Worm (Caenorhabditis elegans) whole organism, early embryonic: ENCODE data around the gene W06A7.2.
"Not testable (repeated sequence)": the region's sequence is repeated elsewhere in the genome, so short reads cannot be mapped to it uniquely, and the experiment has no call there.

ENCODE experiments used
- B0310.2 ChIP-seq: sonication (generic microtip); optimal IDR thresholded peaks from 2 replicates; lab custom pipeline; 2016; ENCODE audit warnings: mild to moderate bottlenecking, missing genetic modification characterization, missing compliant biosample characterization
- F13C5.2 ChIP-seq: sonication (generic microtip); optimal IDR thresholded peaks from 2 replicates; lab custom pipeline; 2017; ENCODE audit warnings: mild to moderate bottlenecking, missing genetic modification characterization, inconsistent platforms, missing compliant biosample characterization
- aly-1 ChIP-seq: sonication (generic microtip); optimal IDR thresholded peaks from 2 replicates; lab custom pipeline; 2016; ENCODE audit warnings: missing genetic modification characterization, missing compliant biosample characterization
- ama-1 ChIP-seq: fragments of 150-350 bp; optimal IDR thresholded peaks from 2 replicates; lab custom pipeline; 2014
- ceh-13 ChIP-seq: fragments of 200-800 bp; sonication (Bioruptor generic); optimal IDR thresholded peaks from 2 replicates; lab custom pipeline; 2018; ENCODE audit warnings: mild to moderate bottlenecking, missing genetic modification characterization, missing compliant biosample characterization
- ceh-36 ChIP-seq: sonication (generic microtip); optimal IDR thresholded peaks from 2 replicates; lab custom pipeline; 2016; ENCODE audit warnings: missing genetic modification characterization, inconsistent platforms, missing compliant biosample characterization
- ets-7 ChIP-seq: sonication (generic microtip); optimal IDR thresholded peaks from 2 replicates; lab custom pipeline; 2016; ENCODE audit warnings: missing genotype, missing genetic modification characterization, missing compliant biosample characterization
- flt-1 ChIP-seq: fragments of 200-800 bp; sonication (Bioruptor generic); IDR thresholded peaks from 2 replicates; pipeline ENCODE4 v1.3.6; 2022; ENCODE audit warnings: missing genetic modification characterization, missing compliant biosample characterization
- hmbx-1 ChIP-seq: sonication (generic microtip); optimal IDR thresholded peaks from 2 replicates; lab custom pipeline; 2016; ENCODE audit warnings: mild to moderate bottlenecking, missing genetic modification characterization, missing compliant biosample characterization
- hmg-4 ChIP-seq: fragments of 200-800 bp; sonication (Bioruptor generic); optimal IDR thresholded peaks from 2 replicates; lab custom pipeline; 2018; ENCODE audit warnings: mild to moderate bottlenecking, missing genetic modification characterization, missing compliant biosample characterization
- hnd-1 ChIP-seq: sonication (generic microtip); optimal IDR thresholded peaks from 2 replicates; lab custom pipeline; 2016; ENCODE audit warnings: missing genetic modification characterization, missing compliant biosample characterization
- pes-1 ChIP-seq: fragments of 200-800 bp; sonication (Bioruptor generic); IDR thresholded peaks from 2 replicates; pipeline ENCODE4 v1.3.6; 2022; ENCODE audit warnings: missing genetic modification reagents, missing genetic modification characterization, missing compliant biosample characterization
- scrt-1 ChIP-seq: fragments of 200-800 bp; sonication (Bioruptor generic); IDR thresholded peaks from 2 replicates; pipeline ENCODE4 v1.3.6; 2022; ENCODE audit warnings: missing genetic modification characterization, missing compliant biosample characterization
- sea-1 ChIP-seq: fragments of 200-800 bp; sonication (Bioruptor generic); conservative IDR thresholded peaks from 2 replicates; pipeline ENCODE4 v1.3.6; 2022; ENCODE audit warnings: missing genetic modification characterization, missing compliant biosample characterization
- tbx-11 ChIP-seq: fragments of 200-800 bp; sonication (Bioruptor generic); IDR thresholded peaks from 2 replicates; pipeline ENCODE4 v1.3.6; 2022; ENCODE audit warnings: missing genetic modification characterization, missing compliant biosample characterization
- tbx-37 ChIP-seq: fragments of 200-800 bp; sonication (Bioruptor generic); conservative IDR thresholded peaks from 2 replicates; pipeline ENCODE4 v1.3.6; 2022; ENCODE audit warnings: missing genetic modification reagents, missing genetic modification characterization, missing compliant biosample characterization
- tra-4 ChIP-seq: sonication (generic microtip); optimal IDR thresholded peaks from 2 replicates; lab custom pipeline; 2017; ENCODE audit warnings: missing genetic modification characterization, missing compliant biosample characterization

Gene W06A7.2

DNA sequence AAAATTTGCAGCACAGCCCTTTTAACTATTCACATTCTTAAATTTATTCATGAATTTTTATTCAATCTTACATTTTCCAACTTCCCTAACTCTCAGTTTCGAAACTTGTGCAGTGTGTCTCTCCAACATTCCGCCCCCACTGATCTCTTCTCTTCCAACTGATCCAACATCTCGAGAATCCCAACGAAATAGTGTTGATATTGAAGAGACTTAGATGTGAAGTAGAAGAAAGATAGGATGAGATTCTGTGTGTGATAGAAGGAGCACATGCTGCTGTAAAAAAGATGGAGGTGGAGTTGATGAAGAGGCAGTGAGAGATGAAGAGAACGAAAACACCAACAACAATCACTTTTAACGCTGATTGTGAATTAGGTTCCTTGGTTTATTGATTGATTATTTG lies 1.3 kb upstream of the W06A7.2 start:
- TF ChIP-seq aly-1 (tag; lab: Kevin White, UChicago) (no peak), hmbx-1 (tag; lab: Kevin White, UChicago) (no peak), flt-1 (GFP tag; lab: Robert Waterston, UW) (no peak), B0310.2 (no peak)

DNA sequence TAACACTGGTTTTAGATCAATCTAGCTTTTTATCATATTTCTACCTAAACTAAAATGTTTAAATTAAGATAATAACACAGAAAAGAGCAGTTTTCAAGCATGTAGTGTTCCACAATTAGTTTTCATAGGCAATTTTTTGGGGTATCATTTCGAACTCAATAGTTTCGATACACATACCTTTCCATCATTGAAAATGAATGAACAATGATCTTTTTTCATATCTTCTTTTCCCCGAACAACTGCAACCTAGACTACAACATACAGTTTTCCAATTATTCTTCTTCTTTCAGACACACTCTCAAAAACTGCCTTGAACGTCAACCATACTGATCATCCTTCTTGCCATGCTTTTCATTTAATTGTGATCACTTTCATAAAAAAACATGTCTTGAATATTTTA lies 2.5 kb downstream of the W06A7.2 start, which contains the start of gene W06A7.4:
W06A7.4 (plus strand) TSS at position 301 of the 400 bp plus-strand sequence.
- TF ChIP-seq B0310.2: no peak
- no peak for TF ChIP-seq ets-7
- TF ChIP-seq sea-1 (GFP tag; lab: Robert Waterston, UW): no peak
- no peak for TF ChIP-seq F13C5.2 (tag; lab: Kevin White, UChicago)
- TF ChIP-seq tra-4: no peak
- no peak for TF ChIP-seq tbx-37 (GFP tag; lab: Robert Waterston, UW)
- no peak for TF ChIP-seq ceh-13 (GFP tag; lab: Kevin White, UChicago)
- TF ChIP-seq ceh-36 (tag; lab: Kevin White, UChicago): no peak
- TF ChIP-seq tbx-11 (GFP tag; lab: Robert Waterston, UW): no peak
- no peak for TF ChIP-seq ama-1
- no peak for TF ChIP-seq hmbx-1 (tag; lab: Kevin White, UChicago)
- no peak for TF ChIP-seq pes-1 (GFP tag; lab: Robert Waterston, UW)
- TF ChIP-seq hmg-4 (GFP tag; lab: Kevin White, UChicago): no peak
- TF ChIP-seq aly-1 (tag; lab: Kevin White, UChicago): no peak
- no peak for TF ChIP-seq flt-1 (GFP tag; lab: Robert Waterston, UW)
- no peak for TF ChIP-seq hnd-1 (tag; lab: Kevin White, UChicago)

DNA sequence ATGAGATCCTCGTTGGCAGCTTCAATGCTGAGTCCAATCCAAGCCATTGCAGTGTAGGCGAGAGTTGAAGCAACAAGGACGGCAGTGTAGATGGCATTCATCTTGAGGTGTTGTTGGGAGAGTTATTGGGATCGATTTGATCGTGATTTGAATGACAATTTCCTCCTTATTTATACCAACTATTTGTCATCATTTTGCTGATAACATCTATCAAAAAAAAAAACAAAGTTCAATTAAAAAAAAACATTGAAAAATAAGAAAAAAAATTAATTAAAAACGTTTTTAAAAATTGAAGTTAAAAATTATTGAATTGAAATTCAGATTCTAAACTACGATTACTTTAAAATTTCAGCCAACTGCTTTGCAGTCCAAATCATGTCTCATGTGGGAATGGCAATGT lies 5.3 kb downstream of the W06A7.2 start, which contains the start of gene nspa-8:
nspa-8 (minus strand) TSS at position 101 of the 400 bp plus-strand sequence.
- not testable (repeated sequence) for TF ChIP-seq ama-1; hmbx-1 (tag; lab: Kevin White, UChicago); tbx-11 (GFP tag; lab: Robert Waterston, UW)

DNA sequence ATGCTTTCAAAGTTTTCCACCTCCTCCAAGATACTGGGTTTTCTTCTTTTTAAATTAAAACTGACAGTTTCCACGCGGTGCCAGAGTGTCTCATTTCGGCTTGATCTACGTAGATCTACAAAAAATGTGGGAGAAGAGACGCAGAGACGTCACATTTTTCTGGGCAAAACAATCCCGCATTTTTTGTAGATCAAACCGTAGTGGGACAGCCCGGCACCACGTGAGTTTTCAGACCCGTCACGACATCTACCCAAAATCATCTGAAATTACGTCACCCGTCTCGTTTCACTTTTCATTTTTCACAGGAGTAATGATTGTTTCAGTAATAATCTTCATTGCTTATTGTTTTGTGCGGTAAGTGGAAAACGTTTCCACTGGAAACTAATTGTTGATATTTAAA lies 6.8 kb downstream of the W06A7.2 start:
- TF ChIP-seq ceh-13 (GFP tag; lab: Kevin White, UChicago) (no peak), tra-4 (no peak), aly-1 (tag; lab: Kevin White, UChicago) (no peak), pes-1 (GFP tag; lab: Robert Waterston, UW) (no peak), ama-1 (no peak), tbx-11 (GFP tag; lab: Robert Waterston, UW) (no peak), hnd-1 (tag; lab: Kevin White, UChicago) (no peak)

DNA sequence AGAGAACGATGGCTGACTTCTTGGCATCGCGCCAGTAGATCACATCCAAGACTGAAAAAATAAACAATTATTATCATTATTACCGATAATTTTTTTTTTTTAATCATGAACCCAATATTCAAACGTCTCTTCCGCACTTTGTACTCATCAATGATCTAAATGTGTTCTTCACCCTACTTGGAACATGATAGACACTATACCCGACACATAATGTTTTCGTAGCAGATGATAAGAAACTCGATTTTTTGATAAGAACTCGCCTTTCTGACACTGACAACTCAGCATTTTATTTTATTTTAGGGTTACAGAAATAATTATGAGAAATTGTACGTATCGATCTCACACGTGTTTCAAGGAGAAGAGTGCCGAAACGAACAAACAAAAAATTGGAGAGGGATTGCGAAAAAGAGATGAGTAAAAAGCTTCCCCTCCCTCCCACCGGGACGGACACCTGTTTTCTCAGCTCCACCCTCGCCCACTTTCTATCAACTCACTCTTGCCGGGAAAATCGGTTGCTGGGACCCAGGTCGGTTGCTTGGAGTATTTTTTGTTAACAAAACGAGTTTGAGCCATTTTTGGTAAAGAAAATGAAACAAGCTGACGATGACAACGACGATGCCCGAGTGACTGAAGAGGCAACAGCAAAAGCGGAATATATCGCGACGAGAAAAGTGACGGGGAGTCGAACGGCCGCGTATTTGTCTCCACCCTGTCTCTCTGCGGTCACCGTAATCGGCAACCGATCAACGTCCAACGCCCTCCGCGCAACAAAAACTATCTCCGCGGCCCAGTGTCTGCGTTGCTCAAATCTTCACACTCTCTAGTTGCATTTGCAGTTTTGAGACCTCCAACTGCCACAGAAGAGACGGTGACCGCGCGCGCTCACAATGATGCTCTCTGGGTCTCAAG lies 8.9 kb downstream of the W06A7.2 start:
- TF ChIP-seq aly-1 (tag; lab: Kevin White, UChicago): peak; percentile 29
- peak; percentile 48 for TF ChIP-seq hmg-4 (GFP tag; lab: Kevin White, UChicago)
- no peak for TF ChIP-seq ceh-36 (tag; lab: Kevin White, UChicago)
- TF ChIP-seq B0310.2: peak; percentile 19
- TF ChIP-seq tra-4: no peak
- no peak; the same call in 1 of the 2 replicates for TF ChIP-seq tbx-11 (GFP tag; lab: Robert Waterston, UW)
- TF ChIP-seq hmbx-1 (tag; lab: Kevin White, UChicago): no peak
- TF ChIP-seq F13C5.2 (tag; lab: Kevin White, UChicago): no peak

DNA sequence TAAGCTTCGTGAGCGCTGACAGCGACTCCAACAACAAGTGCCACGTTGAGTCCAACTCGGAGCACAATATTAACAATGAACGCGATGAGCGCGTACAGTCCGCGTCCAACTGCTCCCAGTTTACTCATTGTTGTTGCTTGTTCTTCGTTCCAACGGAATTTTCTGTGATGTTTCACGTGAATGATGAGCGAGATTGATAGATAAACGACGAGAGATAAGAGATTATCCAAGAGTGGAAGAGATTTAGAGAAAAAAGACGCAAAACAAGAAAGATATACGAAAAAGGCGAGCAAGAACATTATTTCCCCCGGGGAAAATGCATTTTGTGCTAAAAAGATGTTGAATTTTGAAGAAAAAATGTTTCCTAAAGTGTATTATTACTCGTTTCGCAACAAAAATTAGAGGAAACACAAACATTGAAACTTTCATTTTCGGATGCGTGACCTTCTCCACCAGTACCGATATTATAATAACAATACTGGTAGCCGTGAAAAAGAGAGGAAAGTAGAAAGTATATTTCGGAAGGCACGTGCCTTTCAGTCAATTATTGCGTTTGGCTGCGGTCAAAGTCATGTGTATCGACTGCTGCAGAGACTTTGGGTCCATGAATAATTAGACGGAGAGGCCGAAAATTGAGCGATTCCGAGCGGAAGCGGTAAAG lies 9.9 kb downstream of the W06A7.2 start:
- TF ChIP-seq B0310.2 (no peak), hnd-1 (tag; lab: Kevin White, UChicago) (no peak), scrt-1 (GFP tag; lab: Robert Waterston, UW) (no peak), ceh-36 (tag; lab: Kevin White, UChicago) (no peak), tbx-11 (GFP tag; lab: Robert Waterston, UW) (no peak), ama-1 (no peak), tra-4 (no peak), ets-7 (no peak), F13C5.2 (tag; lab: Kevin White, UChicago) (no peak)

DNA sequence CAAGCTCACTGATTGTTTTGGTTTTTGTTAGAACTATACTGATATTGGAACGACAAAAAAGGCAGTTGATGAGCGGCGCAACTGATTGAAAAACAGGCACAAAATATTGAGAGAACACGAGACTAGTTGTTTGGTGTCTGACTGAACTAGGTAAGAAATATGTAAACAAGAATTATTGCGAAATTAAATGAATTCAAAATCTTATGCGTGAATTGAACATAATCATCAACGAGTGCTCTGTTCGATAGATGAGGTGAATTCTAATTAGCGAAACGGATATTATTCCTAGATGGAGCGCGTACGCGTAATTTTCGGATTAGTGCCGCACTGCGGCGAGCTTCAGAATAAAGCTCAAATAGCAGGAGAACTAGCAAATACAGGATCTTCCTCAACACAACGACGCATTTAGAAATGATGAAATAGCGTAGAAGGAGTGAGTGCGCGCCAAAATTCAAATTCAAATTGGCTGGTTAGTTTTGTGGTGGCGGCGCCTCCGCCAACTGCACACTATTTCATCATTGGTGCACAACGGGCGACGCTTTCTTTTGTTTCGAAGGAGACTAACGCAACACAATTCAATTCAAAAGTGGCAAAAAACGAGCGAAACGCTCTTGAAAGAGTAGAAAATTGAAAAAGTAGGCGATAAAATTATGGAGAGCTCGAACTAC lies 10.6 kb downstream of the W06A7.2 start:
- TF ChIP-seq hnd-1 (tag; lab: Kevin White, UChicago): no peak
- TF ChIP-seq scrt-1 (GFP tag; lab: Robert Waterston, UW): no peak
- TF ChIP-seq ceh-13 (GFP tag; lab: Kevin White, UChicago): no peak
- TF ChIP-seq hmg-4 (GFP tag; lab: Kevin White, UChicago): no peak
- TF ChIP-seq pes-1 (GFP tag; lab: Robert Waterston, UW): no peak
- no peak for TF ChIP-seq tra-4
- TF ChIP-seq tbx-37 (GFP tag; lab: Robert Waterston, UW): no peak
- TF ChIP-seq B0310.2: no peak
- no peak for TF ChIP-seq flt-1 (GFP tag; lab: Robert Waterston, UW)
- no peak for TF ChIP-seq aly-1 (tag; lab: Kevin White, UChicago)
- no peak for TF ChIP-seq ama-1
- TF ChIP-seq ets-7: no peak
- TF ChIP-seq ceh-36 (tag; lab: Kevin White, UChicago): no peak
- no peak for TF ChIP-seq hmbx-1 (tag; lab: Kevin White, UChicago)
- no peak for TF ChIP-seq tbx-11 (GFP tag; lab: Robert Waterston, UW)
- no peak for TF ChIP-seq sea-1 (GFP tag; lab: Robert Waterston, UW)
